Worm (Caenorhabditis elegans) whole organism, early embryonic: ENCODE measurements around the gene ntp-1.

Experiments used
- B0310.2 ChIP-seq: sonication (generic microtip); optimal IDR thresholded peaks from 2 replicates; lab custom pipeline; 2016; ENCODE audit warnings: mild to moderate bottlenecking, missing genetic modification characterization, missing compliant biosample characterization
- F13C5.2 ChIP-seq: sonication (generic microtip); optimal IDR thresholded peaks from 2 replicates; lab custom pipeline; 2017; ENCODE audit warnings: mild to moderate bottlenecking, missing genetic modification characterization, inconsistent platforms, missing compliant biosample characterization
- aly-1 ChIP-seq: sonication (generic microtip); optimal IDR thresholded peaks from 2 replicates; lab custom pipeline; 2016; ENCODE audit warnings: missing genetic modification characterization, missing compliant biosample characterization
- ama-1 ChIP-seq: fragments of 150-350 bp; optimal IDR thresholded peaks from 2 replicates; lab custom pipeline; 2014
- ceh-13 ChIP-seq: fragments of 200-800 bp; sonication (Bioruptor generic); optimal IDR thresholded peaks from 2 replicates; lab custom pipeline; 2018; ENCODE audit warnings: mild to moderate bottlenecking, missing genetic modification characterization, missing compliant biosample characterization
- ceh-36 ChIP-seq: sonication (generic microtip); optimal IDR thresholded peaks from 2 replicates; lab custom pipeline; 2016; ENCODE audit warnings: missing genetic modification characterization, inconsistent platforms, missing compliant biosample characterization
- ets-7 ChIP-seq: sonication (generic microtip); optimal IDR thresholded peaks from 2 replicates; lab custom pipeline; 2016; ENCODE audit warnings: missing genotype, missing genetic modification characterization, missing compliant biosample characterization
- flt-1 ChIP-seq: fragments of 200-800 bp; sonication (Bioruptor generic); IDR thresholded peaks from 2 replicates; pipeline ENCODE4 v1.3.6; 2022; ENCODE audit warnings: missing genetic modification characterization, missing compliant biosample characterization
- hmbx-1 ChIP-seq: sonication (generic microtip); optimal IDR thresholded peaks from 2 replicates; lab custom pipeline; 2016; ENCODE audit warnings: mild to moderate bottlenecking, missing genetic modification characterization, missing compliant biosample characterization
- hmg-4 ChIP-seq: fragments of 200-800 bp; sonication (Bioruptor generic); optimal IDR thresholded peaks from 2 replicates; lab custom pipeline; 2018; ENCODE audit warnings: mild to moderate bottlenecking, missing genetic modification characterization, missing compliant biosample characterization
- hnd-1 ChIP-seq: sonication (generic microtip); optimal IDR thresholded peaks from 2 replicates; lab custom pipeline; 2016; ENCODE audit warnings: missing genetic modification characterization, missing compliant biosample characterization
- pes-1 ChIP-seq: fragments of 200-800 bp; sonication (Bioruptor generic); IDR thresholded peaks from 2 replicates; pipeline ENCODE4 v1.3.6; 2022; ENCODE audit warnings: missing genetic modification reagents, missing genetic modification characterization, missing compliant biosample characterization
- scrt-1 ChIP-seq: fragments of 200-800 bp; sonication (Bioruptor generic); IDR thresholded peaks from 2 replicates; pipeline ENCODE4 v1.3.6; 2022; ENCODE audit warnings: missing genetic modification characterization, missing compliant biosample characterization
- sea-1 ChIP-seq: fragments of 200-800 bp; sonication (Bioruptor generic); conservative IDR thresholded peaks from 2 replicates; pipeline ENCODE4 v1.3.6; 2022; ENCODE audit warnings: missing genetic modification characterization, missing compliant biosample characterization
- tbx-11 ChIP-seq: fragments of 200-800 bp; sonication (Bioruptor generic); IDR thresholded peaks from 2 replicates; pipeline ENCODE4 v1.3.6; 2022; ENCODE audit warnings: missing genetic modification characterization, missing compliant biosample characterization
- tbx-37 ChIP-seq: fragments of 200-800 bp; sonication (Bioruptor generic); conservative IDR thresholded peaks from 2 replicates; pipeline ENCODE4 v1.3.6; 2022; ENCODE audit warnings: missing genetic modification reagents, missing genetic modification characterization, missing compliant biosample characterization
- tra-4 ChIP-seq: sonication (generic microtip); optimal IDR thresholded peaks from 2 replicates; lab custom pipeline; 2017; ENCODE audit warnings: missing genetic modification characterization, missing compliant biosample characterization

ntp-1 gene

ce11 chrIV:7794709-7795108 is at the start of gene ntp-1:
Gene ntp-1, minus strand, starts transcription at chrIV:7794809.
- TF ChIP-seq ets-7 (tag; lab: Kevin White, UChicago): no peak

- no peak for TF ChIP-seq F13C5.2 (tag; lab: Kevin White, UChicago)
- no peak for TF ChIP-seq hmbx-1
- no peak for TF ChIP-seq hnd-1 (tag; lab: Kevin White, UChicago)
- no peak for TF ChIP-seq tbx-11 (GFP tag; lab: Robert Waterston, UW)
- no peak for TF ChIP-seq aly-1 (tag; lab: Kevin White, UChicago)
- TF ChIP-seq ets-7 (tag; lab: Kevin White, UChicago): no peak
- TF ChIP-seq pes-1 (GFP tag; lab: Robert Waterston, UW): no peak
- TF ChIP-seq scrt-1 (GFP tag; lab: Robert Waterston, UW): no peak
- TF ChIP-seq tbx-37 (GFP tag; lab: Robert Waterston, UW): no peak
Observed at ce11 chrIV:7841218-7841617, 46.6 kb upstream of the ntp-1 start.

- TF ChIP-seq ceh-36 (tag; lab: Kevin White, UChicago): no peak
- no peak for TF ChIP-seq aly-1 (tag; lab: Kevin White, UChicago)
- no peak for TF ChIP-seq hmbx-1
- TF ChIP-seq tbx-11 (GFP tag; lab: Robert Waterston, UW): no peak
- TF ChIP-seq scrt-1 (GFP tag; lab: Robert Waterston, UW): no peak
- no peak for TF ChIP-seq ceh-13 (GFP tag; lab: Kevin White, UChicago)
- no peak for TF ChIP-seq hnd-1 (tag; lab: Kevin White, UChicago)
- TF ChIP-seq tbx-37 (GFP tag; lab: Robert Waterston, UW): no peak
- TF ChIP-seq ets-7 (tag; lab: Kevin White, UChicago): no peak
- TF ChIP-seq F13C5.2 (tag; lab: Kevin White, UChicago): no peak
- no peak for TF ChIP-seq B0310.2 (tag; lab: Kevin White, UChicago)
- TF ChIP-seq ama-1 (lab: Kevin White, UChicago): no peak
- TF ChIP-seq sea-1 (GFP tag; lab: Robert Waterston, UW): no peak
Observed at ce11 chrIV:7839923-7840322, 45.3 kb upstream of the ntp-1 start.

- TF ChIP-seq hmg-4 (no peak), ceh-13 (GFP tag; lab: Kevin White, UChicago) (no peak), tra-4 (no peak), aly-1 (tag; lab: Kevin White, UChicago) (no peak), sea-1 (GFP tag; lab: Robert Waterston, UW) (no peak), F13C5.2 (tag; lab: Kevin White, UChicago) (no peak), ama-1 (lab: Kevin White, UChicago) (no peak), tbx-37 (GFP tag; lab: Robert Waterston, UW) (no peak), pes-1 (GFP tag; lab: Robert Waterston, UW) (no peak), tbx-11 (GFP tag; lab: Robert Waterston, UW) (no peak), ets-7 (tag; lab: Kevin White, UChicago) (no peak), hmbx-1 (no peak), scrt-1 (GFP tag; lab: Robert Waterston, UW) (no peak), ceh-36 (tag; lab: Kevin White, UChicago) (no peak), B0310.2 (tag; lab: Kevin White, UChicago) (no peak), hnd-1 (tag; lab: Kevin White, UChicago) (no peak), flt-1 (GFP tag; lab: Robert Waterston, UW) (no peak)
Observed at ce11 chrIV:7838426-7838825, 43.8 kb upstream of the ntp-1 start, which contains the start of gene C06A6.7. Gene C06A6.7, minus strand, starts transcription at chrIV:7838526.

- no peak for TF ChIP-seq F13C5.2 (tag; lab: Kevin White, UChicago)
- TF ChIP-seq flt-1 (GFP tag; lab: Robert Waterston, UW): no peak
- no peak for TF ChIP-seq tbx-37 (GFP tag; lab: Robert Waterston, UW)
- no peak for TF ChIP-seq ceh-36 (tag; lab: Kevin White, UChicago)
- no peak for TF ChIP-seq B0310.2 (tag; lab: Kevin White, UChicago)
- TF ChIP-seq tbx-11 (GFP tag; lab: Robert Waterston, UW): no peak
- TF ChIP-seq ama-1 (lab: Kevin White, UChicago): no peak
- TF ChIP-seq aly-1 (tag; lab: Kevin White, UChicago): no peak
- TF ChIP-seq tra-4: no peak
- no peak for TF ChIP-seq hmg-4
- TF ChIP-seq pes-1 (GFP tag; lab: Robert Waterston, UW): no peak
- TF ChIP-seq ceh-13 (GFP tag; lab: Kevin White, UChicago): no peak
- TF ChIP-seq hmbx-1: no peak
- no peak for TF ChIP-seq scrt-1 (GFP tag; lab: Robert Waterston, UW)
- TF ChIP-seq sea-1 (GFP tag; lab: Robert Waterston, UW): no peak
- no peak for TF ChIP-seq hnd-1 (tag; lab: Kevin White, UChicago)
- no peak for TF ChIP-seq ets-7 (tag; lab: Kevin White, UChicago)
Observed at ce11 chrIV:7836491-7836890, 41.9 kb upstream of the ntp-1 start.

- TF ChIP-seq scrt-1 (GFP tag; lab: Robert Waterston, UW): no peak
- TF ChIP-seq hmg-4: peak; percentile 51
Observed at ce11 chrIV:7836030-7836429, 41.4 kb upstream of the ntp-1 start.

ce11 chrIV:7834625-7835228 is 40.1 kb upstream of the ntp-1 start, which contains the start of gene erp-44.2:
Gene erp-44.2, minus strand, starts transcription at chrIV:7834675.
- TF ChIP-seq scrt-1 (GFP tag; lab: Robert Waterston, UW) (no peak), tra-4 (no peak), hmg-4 (no peak), sea-1 (GFP tag; lab: Robert Waterston, UW) (no peak), hmbx-1 (no peak), ceh-36 (tag; lab: Kevin White, UChicago) (no peak)

ce11 chrIV:7830151-7830550 is 35.5 kb upstream of the ntp-1 start, which contains the start of gene mvb-12:
Gene mvb-12, plus strand, starts transcription at chrIV:7830525.
- TF ChIP-seq hnd-1 (tag; lab: Kevin White, UChicago): no peak
- no peak for TF ChIP-seq hmbx-1
- no peak for TF ChIP-seq hmg-4
- no peak for TF ChIP-seq scrt-1 (GFP tag; lab: Robert Waterston, UW)
- no peak for TF ChIP-seq ets-7 (tag; lab: Kevin White, UChicago)
- TF ChIP-seq ceh-13 (GFP tag; lab: Kevin White, UChicago): no peak
- TF ChIP-seq ceh-36 (tag; lab: Kevin White, UChicago): no peak
- no peak for TF ChIP-seq pes-1 (GFP tag; lab: Robert Waterston, UW)
- TF ChIP-seq tbx-37 (GFP tag; lab: Robert Waterston, UW): no peak
- no peak for TF ChIP-seq tra-4
- TF ChIP-seq sea-1 (GFP tag; lab: Robert Waterston, UW): no peak
- no peak for TF ChIP-seq ama-1 (lab: Kevin White, UChicago)
- no peak for TF ChIP-seq F13C5.2 (tag; lab: Kevin White, UChicago)
- TF ChIP-seq flt-1 (GFP tag; lab: Robert Waterston, UW): no peak
- TF ChIP-seq aly-1 (tag; lab: Kevin White, UChicago): no peak
- no peak for TF ChIP-seq B0310.2 (tag; lab: Kevin White, UChicago)
- TF ChIP-seq tbx-11 (GFP tag; lab: Robert Waterston, UW): no peak
